Fruit fly (Drosophila melanogaster): ENCODE measurements around the gene CG13950.
A peak's percentile ranks its signal among the peaks of the same experiment; 100 is the strongest.

Gene CG13950

DNA sequence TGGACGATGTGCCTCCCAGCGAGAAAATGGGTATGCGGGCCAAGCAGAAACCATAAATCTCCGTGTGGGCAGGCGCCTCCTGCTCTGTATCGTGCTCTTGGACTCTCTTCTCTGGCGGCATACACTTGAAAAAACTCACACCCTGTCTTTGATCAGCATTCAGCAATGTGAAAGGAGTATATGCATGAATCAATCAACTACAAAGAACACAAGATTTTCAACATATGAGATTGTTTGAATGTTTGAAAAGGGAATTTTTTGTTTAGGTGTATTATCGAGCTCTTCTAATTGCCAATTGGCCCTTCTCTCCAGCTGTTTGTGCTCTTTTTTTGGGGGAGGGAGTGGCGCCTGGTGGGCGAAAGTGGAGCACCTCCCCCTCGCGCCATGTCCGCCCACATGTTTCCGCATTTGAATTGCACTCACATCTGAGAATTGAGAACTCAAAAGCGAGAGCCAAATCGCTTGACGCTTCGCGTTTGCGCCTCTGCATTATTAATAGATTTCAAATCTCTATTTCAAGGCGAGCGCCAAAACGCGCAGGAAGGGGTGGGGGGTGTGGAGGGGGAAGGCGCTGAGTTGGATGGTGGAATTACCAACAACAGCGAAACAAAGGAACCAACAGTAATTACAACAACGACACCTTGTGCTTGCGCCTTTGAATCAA lies 14.5 kb upstream of the CG13950 start (continued):
- peak; percentile 86 for TF ChIP-seq grau (tag; optimal IDR thresholded peaks at IDR 0.05)
- peak; percentile 80 for TF ChIP-seq repo (GFP tag; optimal IDR thresholded peaks at IDR 0.05)
- peak; percentile 65 for TF ChIP-seq Hey (tag; optimal IDR thresholded peaks at IDR 0.05)
- peak; percentile 73 for TF ChIP-seq Nf-YB (GFP tag; optimal IDR thresholded peaks at IDR 0.05)
- TF ChIP-seq Dek (tag; optimal IDR thresholded peaks at IDR 0.05): peak; percentile 84
- TF ChIP-seq CG1602 (GFP tag; optimal IDR thresholded peaks at IDR 0.05): peak; percentile 75
- TF ChIP-seq Bteb2 (GFP tag; optimal IDR thresholded peaks at IDR 0.05): peak; percentile 85
- TF ChIP-seq CG10565 (GFP tag; optimal IDR thresholded peaks at IDR 0.05): peak; percentile 17
- TF ChIP-seq ssp (GFP tag; IDR thresholded peaks at IDR 0.05): peak; percentile 80
- peak; percentile 78 for TF ChIP-seq CG4424 (GFP tag; optimal IDR thresholded peaks at IDR 0.05)
- TF ChIP-seq tll (GFP tag; optimal IDR thresholded peaks at IDR 0.05): no peak
- TF ChIP-seq maf-S (GFP tag; optimal IDR thresholded peaks at IDR 0.05): peak; percentile 74
- TF ChIP-seq CG34376 (GFP tag; optimal IDR thresholded peaks at IDR 0.05): peak; percentile 67
- peak; percentile 82 for TF ChIP-seq gsb (GFP tag; IDR thresholded peaks at IDR 0.05)
- TF ChIP-seq Med (GFP tag): peak; percentile 99
- TF ChIP-seq HmgD (GFP tag; optimal IDR thresholded peaks at IDR 0.05): peak; percentile 17
- peak; percentile 78 for TF ChIP-seq CG31441 (GFP tag; IDR thresholded peaks at IDR 0.05)
- peak; percentile 79 to 90 for TF ChIP-seq Hr51 (GFP tag; optimal IDR thresholded peaks at IDR 0.05)
- peak; percentile 80 for TF ChIP-seq emc (GFP tag; optimal IDR thresholded peaks at IDR 0.05)
- TF ChIP-seq aop (GFP tag; IDR thresholded peaks at IDR 0.05): peak; percentile 67; the same call in 1 of the 2 replicates
- peak; percentile 55 for TF ChIP-seq Mad (GFP tag; optimal IDR thresholded peaks at IDR 0.05)
- TF ChIP-seq CG10209 (GFP tag; optimal IDR thresholded peaks at IDR 0.05): peak; percentile 86
- TF ChIP-seq hb (GFP tag; IDR thresholded peaks at IDR 0.05; ENCODE audit: partially characterized antibody): no peak
- peak; percentile 91 for TF ChIP-seq gem (tag; optimal IDR thresholded peaks at IDR 0.05)
- TF ChIP-seq exex (tag; optimal IDR thresholded peaks at IDR 0.05): peak; percentile 64
- peak; percentile 72 for TF ChIP-seq CG1233 (GFP tag; optimal IDR thresholded peaks at IDR 0.05)
- TF ChIP-seq CG3838 (GFP tag; optimal IDR thresholded peaks at IDR 0.05): peak; percentile 50
- peak; percentile 57 for TF ChIP-seq CG31388 (GFP tag; optimal IDR thresholded peaks at IDR 0.05)
- peak; percentile 95 for TF ChIP-seq vvl (GFP tag; IDR thresholded peaks at IDR 0.05)
- TF ChIP-seq scrt (GFP tag; optimal IDR thresholded peaks at IDR 0.05): peak; percentile 83
- TF ChIP-seq Mrtf (GFP tag; IDR thresholded peaks at IDR 0.05): peak; percentile 91
- peak; percentile 88 for TF ChIP-seq Optix (GFP tag; IDR thresholded peaks at IDR 0.05)
- TF ChIP-seq CG11456 (GFP tag; IDR thresholded peaks at IDR 0.05): peak; percentile 92
- peak; percentile 67 to 87 for TF ChIP-seq bsh (GFP tag; optimal IDR thresholded peaks at IDR 0.05)
- TF ChIP-seq Mes4 (GFP tag; optimal IDR thresholded peaks at IDR 0.05): peak; percentile 77
- TF ChIP-seq crc (GFP tag; optimal IDR thresholded peaks at IDR 0.05): peak; percentile 85
- no peak for TF ChIP-seq hkb (optimal IDR thresholded peaks at IDR 0.05)
- TF ChIP-seq hkb (GFP tag; IDR thresholded peaks at IDR 0.05): peak; percentile 92
- peak; percentile 83 for TF ChIP-seq btn (GFP tag; optimal IDR thresholded peaks at IDR 0.05)
- TF ChIP-seq CG6175 (GFP tag; IDR thresholded peaks at IDR 0.05): peak; percentile 83
- peak; percentile 77 for TF ChIP-seq CG15514 (GFP tag; optimal IDR thresholded peaks at IDR 0.05)
- peak; percentile 87 for TF ChIP-seq sob (GFP tag; IDR thresholded peaks at IDR 0.05)
- TF ChIP-seq ac (GFP tag; optimal IDR thresholded peaks at IDR 0.05): no peak
- peak; percentile 49; the same call in 1 of the 2 replicates for TF ChIP-seq ham (GFP tag; IDR thresholded peaks at IDR 0.05)
- peak; percentile 84 for TF ChIP-seq CG12391 (tag; optimal IDR thresholded peaks at IDR 0.05)
- peak; percentile 71; the same call in 2 of the 3 replicates for TF ChIP-seq z (GFP tag; IDR thresholded peaks at IDR 0.05)
- TF ChIP-seq Antp (GFP tag; optimal IDR thresholded peaks at IDR 0.05): peak; percentile 92
- peak; percentile 94 for TF ChIP-seq CG32532 (GFP tag; IDR thresholded peaks at IDR 0.05)
- peak; percentile 86 for TF ChIP-seq CG2875 (GFP tag; optimal IDR thresholded peaks at IDR 0.05)
- TF ChIP-seq gsb-n (tag; optimal IDR thresholded peaks at IDR 0.05): peak; percentile 64

All from whole organism, embryonic.